Fruit fly (Drosophila melanogaster) S2 (cell line): ENCODE results near the gene Sgp.

Experiments used
- CG8478 ChIP-seq: fragments of >200 bp; optimal IDR thresholded peaks from 2 replicates; lab custom pipeline; 2018
- CTCF ChIP-seq, 2 experiments: fragments of >200 bp; optimal IDR thresholded peaks; 2 replicates each; lab custom pipeline; 2018

Gene Sgp

DNA sequence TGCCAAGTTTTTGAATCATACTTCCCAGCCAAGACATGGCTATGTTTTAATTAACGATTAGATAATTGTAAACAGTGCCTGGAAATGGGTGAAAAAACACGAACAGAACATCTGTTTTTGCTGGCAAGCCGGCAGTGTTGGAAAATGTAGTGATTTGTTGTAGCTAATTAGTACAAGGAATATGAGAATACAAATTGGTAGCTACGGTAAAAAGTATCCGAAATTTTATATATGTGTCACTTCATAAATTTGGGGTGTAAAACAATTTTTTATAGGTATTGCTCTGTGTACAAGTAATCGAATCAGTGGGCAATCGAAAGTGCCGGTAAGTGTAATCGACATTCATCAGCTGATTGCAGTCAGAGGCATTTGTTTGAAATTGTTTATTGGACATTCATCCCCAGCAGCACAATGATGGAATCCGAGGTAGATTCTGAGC is 2.2 kb upstream of the Sgp start, which contains the start of the genes mRpL51 and Uba4:
Gene mRpL51, minus strand, starts transcription at position 125 of the 439 bp plus-strand sequence.
Gene Uba4, plus strand, starts transcription at position 156 of the 439 bp plus-strand sequence.
- TF ChIP-seq CG8478 (lab: Kevin White, UChicago) (no peak), CTCF (optimal IDR thresholded peaks at IDR 0.05; lab: Kevin White, UChicago) (no peak)

DNA sequence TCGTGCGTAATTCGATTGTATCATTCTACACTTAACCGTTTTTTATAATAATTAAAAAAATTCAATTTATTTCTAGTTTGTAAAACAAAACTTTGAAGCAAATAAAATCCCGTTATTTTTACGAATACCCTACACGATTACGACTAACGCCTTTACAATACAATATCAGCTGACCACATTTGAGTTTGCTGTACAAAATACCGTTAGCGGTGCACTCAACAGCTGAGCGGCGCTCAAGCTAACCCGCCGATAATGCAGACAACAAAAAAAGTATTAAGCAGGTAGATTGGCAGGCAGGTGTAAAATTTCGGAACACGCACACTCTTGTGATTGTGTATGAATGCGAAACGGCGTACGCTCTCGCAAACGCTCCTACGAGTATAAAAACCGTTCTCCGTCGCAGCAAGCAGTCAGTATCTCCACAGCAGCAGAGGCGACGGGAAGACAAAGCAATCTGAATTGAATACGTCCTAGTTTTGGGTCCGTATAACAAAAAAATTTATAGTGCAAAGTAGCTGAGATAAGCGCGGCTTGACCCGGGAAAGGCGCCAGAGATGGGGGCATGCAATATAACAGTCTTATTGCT is 2.3 kb downstream of the Sgp start, which contains the start of gene Acer:
Gene Acer, plus strand, starts transcription at position 210 of the 586 bp plus-strand sequence.
- TF ChIP-seq CG8478 (lab: Kevin White, UChicago) (no peak), CTCF (optimal IDR thresholded peaks at IDR 0.05; lab: Kevin White, UChicago) (no peak)

DNA sequence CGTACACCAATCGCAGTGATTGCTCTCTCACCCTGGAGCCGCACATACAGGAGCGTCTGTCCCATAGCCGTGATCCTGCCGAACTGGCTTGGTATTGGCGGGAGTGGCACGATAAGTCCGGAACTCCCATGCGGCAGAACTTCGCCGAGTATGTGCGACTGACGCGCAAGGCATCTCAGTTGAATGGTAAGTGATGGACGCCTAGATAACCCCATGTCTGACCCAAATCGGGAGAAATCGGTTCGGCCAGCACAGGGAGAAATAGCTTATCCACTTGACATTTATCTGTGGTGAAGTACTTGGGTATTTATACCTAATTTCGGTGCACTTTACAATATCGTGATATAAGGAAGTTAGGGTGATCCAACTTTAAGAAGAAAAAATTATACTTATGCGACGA is 3.3 kb downstream of the Sgp start:
- TF ChIP-seq CTCF (optimal IDR thresholded peaks at IDR 0.05; lab: Kevin White, UChicago) = no peak
- no peak for TF ChIP-seq CG8478 (lab: Kevin White, UChicago)

DNA sequence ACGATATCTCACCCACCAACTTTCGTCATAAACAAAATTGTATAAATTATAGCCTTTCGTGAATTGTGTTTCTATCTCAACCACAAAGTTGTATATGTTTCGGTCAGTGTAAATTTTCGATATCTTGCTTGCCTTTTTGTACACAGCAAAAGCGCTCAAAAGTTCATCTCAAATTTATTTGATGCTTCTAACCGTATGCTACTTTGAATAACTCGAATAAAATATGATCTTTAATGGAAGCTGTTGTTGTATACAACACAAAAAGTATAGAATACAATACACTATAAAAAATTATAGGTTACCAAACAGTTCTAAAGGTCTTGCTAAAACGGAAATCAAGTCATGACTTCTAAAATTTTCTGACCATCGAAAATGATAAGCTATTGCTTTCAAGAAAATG is 5.5 kb downstream of the Sgp start:
- TF ChIP-seq CTCF (optimal IDR thresholded peaks at IDR 0.05; lab: Kevin White, UChicago) = no peak
- TF ChIP-seq CG8478 (lab: Kevin White, UChicago) = no peak

DNA sequence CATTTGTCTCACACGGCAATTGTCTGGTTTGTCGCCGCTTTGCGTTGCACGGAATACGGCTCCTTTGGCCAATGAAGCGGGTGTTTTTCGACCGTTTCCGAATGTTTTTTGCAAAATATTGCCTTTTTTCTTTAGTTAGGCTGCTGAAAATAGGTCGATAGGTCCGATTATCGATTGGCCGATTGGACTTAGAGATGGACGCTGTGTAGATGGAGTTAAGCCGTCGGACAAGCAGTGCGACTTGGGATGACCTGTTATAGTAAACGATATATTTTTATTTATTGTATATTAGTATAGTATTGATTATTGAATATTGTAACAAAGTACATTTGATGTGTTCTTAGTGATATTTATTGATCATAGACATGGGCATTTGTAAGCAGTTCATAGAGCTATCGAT is 8.8 kb downstream of the Sgp start, which contains the start of the genes lmgA and lmgB:
Gene lmgA, minus strand, starts transcription at position 301 of the 400 bp plus-strand sequence.
Gene lmgB, minus strand, starts transcription at position 301 of the 400 bp plus-strand sequence.
- TF ChIP-seq CG8478 (lab: Kevin White, UChicago) (no peak), CTCF (optimal IDR thresholded peaks at IDR 0.05; lab: Kevin White, UChicago) (no peak)

DNA sequence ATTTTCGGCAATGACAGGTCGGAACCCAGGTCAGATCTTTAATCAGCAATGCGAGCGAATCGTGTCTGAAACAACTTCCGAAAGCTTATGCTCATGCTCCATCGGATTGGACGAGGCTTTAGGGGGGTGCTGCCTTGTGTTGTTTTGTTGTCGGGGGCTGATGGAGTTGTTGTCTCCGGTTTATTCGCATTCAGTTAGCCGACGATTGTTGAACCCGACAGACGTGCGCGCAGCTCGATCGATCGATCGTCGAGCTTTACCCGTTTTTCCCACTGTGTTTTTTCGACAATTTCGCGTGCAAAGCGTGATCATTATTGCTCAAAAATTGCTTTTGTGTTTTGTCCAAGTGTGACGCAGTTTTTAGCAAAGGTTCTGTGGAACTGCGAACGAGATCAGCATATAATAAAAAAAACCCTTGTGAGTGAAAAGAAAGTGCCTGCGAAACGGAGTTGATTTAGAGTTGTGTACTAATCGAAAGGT is 9.5 kb downstream of the Sgp start, which contains the start of gene CG17834:
Gene CG17834, plus strand, starts transcription at position 191 of the 480 bp plus-strand sequence.
- TF ChIP-seq CTCF (optimal IDR thresholded peaks at IDR 0.05; lab: Kevin White, UChicago) = no peak
- TF ChIP-seq CG8478 (lab: Kevin White, UChicago) = no peak

DNA sequence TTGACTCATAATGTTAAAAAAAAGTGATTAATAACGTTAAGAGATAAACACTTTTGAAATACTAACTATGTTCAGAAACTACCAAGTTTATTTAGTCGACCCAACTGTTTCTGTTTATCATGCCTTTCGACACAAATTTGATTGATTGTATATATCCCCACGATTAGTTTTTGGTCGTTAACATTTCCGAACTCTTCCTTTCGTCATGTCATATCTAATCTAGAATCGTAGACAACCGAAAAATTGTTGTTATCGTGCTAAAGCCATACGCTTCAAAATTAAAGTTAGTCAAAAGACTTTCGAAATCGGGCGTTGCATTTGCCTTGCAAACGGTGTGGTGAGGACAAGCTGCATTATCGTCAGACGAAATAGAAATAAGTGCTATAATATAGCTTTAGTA is 10.7 kb downstream of the Sgp start:
- TF ChIP-seq CTCF (optimal IDR thresholded peaks at IDR 0.05; lab: Kevin White, UChicago) = no peak
- no peak for TF ChIP-seq CG8478 (lab: Kevin White, UChicago)

DNA sequence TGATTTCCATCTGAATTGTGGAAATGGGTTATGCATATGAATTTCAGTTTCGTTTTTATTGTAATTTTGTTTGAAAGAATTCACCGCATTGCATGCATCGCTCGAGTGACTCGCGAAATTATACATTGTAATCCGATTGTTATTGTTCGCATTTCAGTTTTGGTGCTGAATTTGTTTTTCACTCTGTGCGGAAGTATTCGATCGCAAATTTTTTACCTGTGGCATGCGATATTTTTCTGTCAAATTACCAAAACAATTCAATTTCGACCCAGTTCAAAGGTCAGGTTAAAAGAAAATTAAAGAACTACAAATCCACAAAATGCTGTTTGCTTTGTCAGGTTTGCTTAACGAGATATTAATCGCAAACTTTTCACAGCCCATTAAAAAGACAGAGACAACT is 13.3 kb downstream of the Sgp start:
- TF ChIP-seq CG8478 (lab: Kevin White, UChicago) (no peak), CTCF (optimal IDR thresholded peaks at IDR 0.05; lab: Kevin White, UChicago) (no peak)

DNA sequence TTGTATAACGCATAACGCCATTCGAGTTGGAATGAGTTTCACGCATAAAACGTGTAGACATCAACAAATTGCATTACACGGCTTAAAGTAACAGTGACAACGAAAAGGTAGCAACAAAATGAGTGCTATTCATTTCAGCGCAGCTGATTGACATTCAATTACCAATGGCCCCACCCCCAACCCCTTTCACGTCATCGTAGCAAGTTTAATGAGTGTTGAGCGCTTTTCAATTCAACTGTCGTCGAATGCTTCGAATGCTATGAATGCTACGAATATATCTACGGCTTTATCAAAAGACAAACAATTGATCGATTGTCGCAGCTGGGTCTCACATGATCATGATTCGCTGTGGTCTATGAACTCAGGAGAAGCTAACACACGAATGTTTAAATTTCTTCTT is 14.1 kb downstream of the Sgp start:
- TF ChIP-seq CTCF (optimal IDR thresholded peaks at IDR 0.05; lab: Kevin White, UChicago) (no peak), CG8478 (lab: Kevin White, UChicago) (no peak)

DNA sequence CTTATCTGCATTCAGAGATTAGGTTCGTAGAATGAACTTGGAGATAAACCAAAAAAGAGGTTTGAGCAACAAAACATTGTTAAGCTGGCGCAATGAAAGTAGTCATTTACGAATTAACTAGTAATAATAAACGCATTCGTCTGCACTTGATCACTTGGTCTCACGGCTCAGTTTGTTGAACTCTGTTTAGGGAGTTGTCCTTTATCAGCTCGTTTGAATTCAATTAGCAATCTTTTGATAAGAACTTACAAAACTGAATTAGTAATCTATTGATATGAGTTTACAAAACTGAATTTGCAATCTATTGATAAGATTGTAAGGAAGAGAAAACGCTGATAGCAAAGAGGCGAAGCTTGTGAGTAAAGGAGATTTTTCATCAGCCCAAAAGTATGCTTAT is 14.6 kb downstream of the Sgp start:
- no peak for TF ChIP-seq CG8478 (lab: Kevin White, UChicago)
- no peak for TF ChIP-seq CTCF (optimal IDR thresholded peaks at IDR 0.05; lab: Kevin White, UChicago)

DNA sequence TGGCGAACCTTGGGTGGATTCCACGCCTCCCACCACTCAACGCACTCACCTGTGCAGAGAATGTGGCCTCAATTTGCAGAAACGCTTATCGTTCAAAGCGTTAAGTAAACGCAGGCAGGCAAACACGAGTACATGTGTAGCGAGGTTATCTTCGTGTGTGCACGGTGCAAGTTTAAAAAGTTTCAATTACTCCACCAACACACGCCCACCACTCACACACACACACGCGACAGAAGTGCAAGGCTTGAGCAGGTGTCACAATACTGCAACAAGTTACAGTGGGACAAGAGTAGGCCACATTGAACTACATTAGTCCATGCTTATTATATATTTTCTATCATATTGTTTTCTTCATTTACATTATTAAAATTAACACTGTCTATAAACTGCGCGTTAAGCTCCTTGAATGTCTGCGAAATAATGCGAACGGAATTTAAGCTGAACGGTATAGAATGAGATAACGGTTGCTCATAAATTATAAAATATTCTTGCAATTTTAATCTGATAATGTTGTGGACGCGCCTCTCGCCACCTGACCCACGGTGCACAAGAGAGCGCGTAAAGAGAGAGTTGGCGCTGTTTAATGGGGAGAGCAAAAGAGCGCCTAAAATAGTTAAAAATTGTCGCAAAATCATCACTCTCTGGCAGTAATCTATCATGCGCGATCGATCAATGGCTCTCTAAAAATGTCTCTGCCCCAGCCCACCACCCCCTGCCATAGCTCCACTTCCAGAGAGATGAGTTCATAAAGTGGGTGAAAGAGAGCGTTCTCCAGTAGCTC is 15.2 kb downstream of the Sgp start:
- TF ChIP-seq CG8478 (lab: Kevin White, UChicago) = no peak
- TF ChIP-seq CTCF (optimal IDR thresholded peaks at IDR 0.05; lab: Kevin White, UChicago) = no peak

DNA sequence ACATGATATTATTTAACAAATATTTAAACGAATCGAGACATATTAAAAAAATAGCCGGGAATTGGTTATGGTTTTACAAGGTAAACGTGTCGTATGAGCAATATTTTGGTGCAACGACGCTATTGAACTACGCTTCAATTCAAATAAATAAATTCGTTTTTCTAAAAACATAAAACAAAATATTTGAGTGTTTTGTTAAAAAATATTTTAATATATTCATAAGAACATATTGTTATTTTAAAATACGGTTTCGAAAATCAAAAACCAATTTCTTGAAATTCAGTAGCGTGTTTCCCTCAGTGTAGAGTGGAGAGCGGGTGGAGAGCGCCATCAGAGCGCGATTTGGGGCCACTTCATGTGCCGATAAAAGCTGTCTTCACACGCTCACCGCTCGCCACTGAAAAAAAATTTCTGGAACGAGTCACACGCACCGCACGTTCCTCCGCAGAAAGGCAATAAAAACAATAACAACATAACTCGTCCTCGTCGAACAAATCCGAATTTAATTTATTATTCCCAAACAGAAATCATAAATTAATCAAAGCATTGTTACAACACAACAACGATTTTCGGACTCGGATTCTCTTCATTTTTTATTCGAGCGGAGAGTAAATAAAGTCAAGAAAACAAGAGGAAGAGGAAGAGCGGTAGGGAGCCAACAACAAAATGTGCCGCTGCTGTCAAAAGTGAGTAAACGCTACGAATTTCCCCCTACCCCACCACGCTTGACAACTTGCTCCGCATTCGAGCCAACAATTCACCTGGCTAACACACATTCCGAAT is 16.1 kb downstream of the Sgp start:
- TF ChIP-seq CG8478 (lab: Kevin White, UChicago) (no peak), CTCF (optimal IDR thresholded peaks at IDR 0.05; lab: Kevin White, UChicago) (no peak)

DNA sequence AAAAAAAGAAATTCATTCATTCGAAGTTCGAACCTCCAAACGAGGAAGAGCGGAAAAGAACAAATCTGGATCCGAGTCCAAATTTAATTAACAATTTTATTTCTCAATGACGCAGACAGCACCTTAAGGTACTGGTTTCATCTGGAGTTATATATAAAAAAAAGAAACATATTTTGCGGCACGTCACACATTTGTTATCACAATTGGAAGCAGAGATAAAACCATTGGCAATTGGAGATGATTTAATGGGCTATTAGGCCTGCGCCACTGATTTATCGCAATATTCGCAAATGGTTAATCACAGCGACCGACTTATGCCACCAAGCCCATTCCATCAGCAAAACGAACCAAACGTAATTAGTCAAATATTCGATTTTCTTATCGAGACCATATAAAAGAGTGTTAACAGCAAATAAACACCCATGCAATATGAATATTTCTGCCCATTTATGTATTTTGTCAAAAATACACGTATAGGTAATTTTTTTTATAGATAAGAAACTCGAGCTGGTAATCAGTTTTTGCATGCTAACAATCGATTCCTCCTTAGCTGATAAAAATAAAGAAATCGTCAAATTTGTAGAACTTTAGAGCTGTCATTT is 19.1 kb downstream of the Sgp start:
- TF ChIP-seq CG8478 (lab: Kevin White, UChicago) (no peak), CTCF (optimal IDR thresholded peaks at IDR 0.05; lab: Kevin White, UChicago) (no peak)
